Fruit fly (Drosophila melanogaster): ENCODE results near the gene Herp.

Gene Herp

DNA sequence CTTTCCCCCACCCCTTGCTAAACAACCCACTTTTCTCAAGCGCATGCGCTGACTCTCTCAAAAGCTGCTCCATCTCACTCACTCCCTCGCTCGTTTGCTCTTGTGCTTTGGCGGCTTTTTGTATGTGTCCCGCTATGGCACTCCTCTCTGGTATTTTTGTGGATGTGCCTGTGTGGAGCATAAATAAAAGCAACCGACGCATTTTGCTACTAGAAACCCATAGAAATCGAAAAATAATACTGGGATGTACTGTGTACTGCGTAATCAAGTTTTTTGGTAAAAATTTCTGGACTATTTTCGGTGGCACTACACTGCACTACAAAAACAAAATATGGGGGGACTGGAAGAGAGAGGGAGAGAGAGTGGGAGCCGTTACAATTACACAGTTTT is 9.8 kb upstream of the Herp start (continued):
- peak; percentile 63 for TF ChIP-seq CG7987 (GFP tag; optimal IDR thresholded peaks at IDR 0.05)
- peak; percentile 7 for TF ChIP-seq CG9817 (tag; optimal IDR thresholded peaks at IDR 0.05)
- peak; percentile 62; the same call in 2 of the 3 replicates for TF ChIP-seq Dbx (GFP tag; IDR thresholded peaks at IDR 0.05)
- TF ChIP-seq pita (GFP tag; optimal IDR thresholded peaks at IDR 0.05): no peak
- peak; percentile 98 for TF ChIP-seq sd (tag; optimal IDR thresholded peaks at IDR 0.05)
- TF ChIP-seq CG18599 (GFP tag; optimal IDR thresholded peaks at IDR 0.05): peak; percentile 57
- peak; percentile 25 for TF ChIP-seq Meics (GFP tag; optimal IDR thresholded peaks at IDR 0.05)
- peak; percentile 31 for TF ChIP-seq CG15514 (GFP tag; optimal IDR thresholded peaks at IDR 0.05)
- TF ChIP-seq Chrac-16 (GFP tag; optimal IDR thresholded peaks at IDR 0.05): no peak
- TF ChIP-seq MBD-R2 (GFP tag; IDR thresholded peaks at IDR 0.05): peak; percentile 34; the same call in 1 of the 2 replicates
- TF ChIP-seq BEAF-32 (GFP tag; optimal IDR thresholded peaks at IDR 0.05): no peak
- TF ChIP-seq CG32532 (GFP tag; IDR thresholded peaks at IDR 0.05): peak; percentile 55; the same call in 1 of the 2 replicates
- TF ChIP-seq klu (GFP tag; IDR thresholded peaks at IDR 0.05): no peak
- no peak for TF ChIP-seq insv (GFP tag; optimal IDR thresholded peaks at IDR 0.05)
- peak; percentile 69 for TF ChIP-seq HmgZ (tag; optimal IDR thresholded peaks at IDR 0.05)
- TF ChIP-seq ERR (GFP tag; optimal IDR thresholded peaks at IDR 0.05): peak; percentile 8
- TF ChIP-seq CG11504 (tag; optimal IDR thresholded peaks at IDR 0.05): no peak
- 0 out of 2 replicates have a peak, but pooled peaks have one; percentile 7 for TF ChIP-seq Ptx1 (GFP tag; IDR thresholded peaks at IDR 0.05)
- no peak for TF ChIP-seq Oli (tag; optimal IDR thresholded peaks at IDR 0.05)
- TF ChIP-seq CG2889 (GFP tag; IDR thresholded peaks at IDR 0.05): peak; percentile 29; the same call in 1 of the 3 replicates
- TF ChIP-seq CG8924 (tag; optimal IDR thresholded peaks at IDR 0.05): peak; percentile 11
- TF ChIP-seq Myb (GFP tag; optimal IDR thresholded peaks at IDR 0.05): peak; percentile 39
- TF ChIP-seq z (GFP tag; IDR thresholded peaks at IDR 0.05): peak; percentile 66; the same call in 2 of the 3 replicates
- TF ChIP-seq CG2120 (GFP tag; optimal IDR thresholded peaks at IDR 0.05): peak; percentile 29
- no peak for TF ChIP-seq CG2129 (GFP tag; IDR thresholded peaks at IDR 0.05; ENCODE audit: partially characterized antibody)
- peak; percentile 2 for TF ChIP-seq CG17385 (GFP tag; optimal IDR thresholded peaks at IDR 0.05)
- peak; percentile 18 for TF ChIP-seq Deaf1 (tag; optimal IDR thresholded peaks at IDR 0.05)
- TF ChIP-seq CoRest (tag; optimal IDR thresholded peaks at IDR 0.05): peak; percentile 2
- 0 out of 2 replicates have a peak, but pooled peaks have one; percentile 10 for TF ChIP-seq slbo (GFP tag; IDR thresholded peaks at IDR 0.05)
- TF ChIP-seq Fer1 (GFP tag; optimal IDR thresholded peaks at IDR 0.05): peak; percentile 46
- TF ChIP-seq eyg (GFP tag; optimal IDR thresholded peaks at IDR 0.05): peak; percentile 39
- TF ChIP-seq Opbp (GFP tag; IDR thresholded peaks at IDR 0.05; ENCODE audit: partially characterized antibody): peak; percentile 32; the same call in 1 of the 3 replicates
- peak; percentile 70 for TF ChIP-seq grau (tag; optimal IDR thresholded peaks at IDR 0.05)
- no peak for TF ChIP-seq al (GFP tag; IDR thresholded peaks at IDR 0.05)
- peak; percentile 92 for TF ChIP-seq cg (GFP tag; optimal IDR thresholded peaks at IDR 0.05)
- TF ChIP-seq CG8290 (GFP tag; optimal IDR thresholded peaks at IDR 0.05): no peak
- TF ChIP-seq CG8290 (tag; optimal IDR thresholded peaks at IDR 0.05): peak in 1 of 2 experiments; percentile 49
- no peak for TF ChIP-seq pum (GFP tag; optimal IDR thresholded peaks at IDR 0.05)
- TF ChIP-seq CG2199 (GFP tag; IDR thresholded peaks at IDR 0.05): peak; percentile 88; the same call in 2 of the 3 replicates
- TF ChIP-seq ftz-f1 (GFP tag; optimal IDR thresholded peaks at IDR 0.05): peak; percentile 72
- TF ChIP-seq pzg (GFP tag; optimal IDR thresholded peaks at IDR 0.05): peak; percentile 48
- TF ChIP-seq CG30403 (GFP tag; optimal IDR thresholded peaks at IDR 0.05): no peak
- TF ChIP-seq nmo (GFP tag; optimal IDR thresholded peaks at IDR 0.05): peak; percentile 18
- no peak for TF ChIP-seq CG8478 (optimal IDR thresholded peaks at IDR 0.05)
- peak; percentile 23 for TF ChIP-seq CG9797 (GFP tag; optimal IDR thresholded peaks at IDR 0.05)
- peak; percentile 61; the same call in 1 of the 2 replicates for TF ChIP-seq Bgb (GFP tag; IDR thresholded peaks at IDR 0.05; ENCODE audit: partially characterized antibody)
- TF ChIP-seq CG42726 (GFP tag; IDR thresholded peaks at IDR 0.05; ENCODE audit: partially characterized antibody): no peak
- peak; percentile 19; the same call in 1 of the 2 replicates for TF ChIP-seq CG14014 (GFP tag; IDR thresholded peaks at IDR 0.05)
- TF ChIP-seq unpg (GFP tag; optimal IDR thresholded peaks at IDR 0.05): no peak
- peak; percentile 40 for TF ChIP-seq pfk (GFP tag; optimal IDR thresholded peaks at IDR 0.05)
